Fruit fly (Drosophila melanogaster) whole organism, prepupa: ENCODE data around the gene PolrMT.

Experiments used
- CG10669 ChIP-seq: fragments of 200-800 bp; sonication (Bioruptor generic); optimal IDR thresholded peaks from 3 replicates; lab custom pipeline; 2018; ENCODE audit warnings: missing biosample characterization, mild to moderate bottlenecking, missing genetic modification characterization, moderate library complexity
- CG8119 ChIP-seq: fragments of 200-800 bp; sonication (Bioruptor generic); IDR thresholded peaks from 3 replicates; pipeline ENCODE4 v1.3.6; 2022; ENCODE audit warnings: missing biosample characterization, missing genetic modification characterization
- CG8632 ChIP-seq: fragments of 200-800 bp; sonication (Bioruptor generic); optimal IDR thresholded peaks from 3 replicates; lab custom pipeline; 2016; ENCODE audit warnings: missing biosample characterization, missing genetic modification characterization
- Hr39 ChIP-seq: fragments of 200-800 bp; sonication (Bioruptor generic); optimal IDR thresholded peaks from 2 replicates; lab custom pipeline; 2016; ENCODE audit warnings: missing biosample characterization, missing genetic modification characterization
- dac ChIP-seq: fragments of 200-800 bp; sonication (Bioruptor generic); optimal IDR thresholded peaks from 2 replicates; lab custom pipeline; 2017; ENCODE audit warnings: missing biosample characterization, mild to moderate bottlenecking, missing genetic modification characterization

DNA sequence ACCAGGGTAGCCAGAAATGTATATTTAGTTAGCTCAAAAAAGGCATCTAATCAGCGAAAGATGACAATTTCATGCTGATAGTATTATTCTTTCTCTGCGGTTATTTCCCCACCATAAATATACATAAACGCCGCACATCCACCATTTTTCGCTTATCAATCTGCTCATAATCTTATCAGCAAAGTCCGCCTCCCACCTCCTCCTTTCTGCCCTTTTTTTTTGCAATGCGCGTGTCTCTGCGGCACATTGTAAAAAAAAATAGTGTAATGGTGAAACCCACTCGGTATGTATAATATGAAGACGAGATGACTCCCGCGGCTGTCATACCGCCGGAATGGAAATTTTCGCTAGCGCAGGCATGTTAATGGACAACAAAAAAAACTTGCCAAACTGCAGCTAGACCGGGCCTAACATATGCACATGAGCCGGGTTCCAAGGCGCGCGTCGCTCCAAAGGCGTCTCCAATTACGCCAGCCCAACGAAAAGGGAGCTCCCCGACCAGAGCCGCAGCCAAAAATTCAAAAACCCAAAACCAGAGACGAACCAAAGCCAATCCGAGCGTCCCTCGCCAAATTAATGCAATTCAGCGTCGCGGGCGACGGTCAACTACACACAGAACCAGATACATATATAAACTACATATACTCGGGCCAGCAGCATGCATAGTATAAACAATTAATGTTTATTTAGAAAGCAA, 12.2 kb upstream of the PolrMT start:
- TF ChIP-seq CG10669 = no peak
- TF ChIP-seq CG8119 (GFP tag; lab: Robert Waterston, UW) = no peak
- no peak for TF ChIP-seq Hr39 (GFP tag; lab: Kevin White, UChicago)
- no peak for TF ChIP-seq CG8632 (GFP tag; lab: Kevin White, UChicago)
- TF ChIP-seq dac = no peak
